Worm (Caenorhabditis elegans) whole organism, L3 larva: ENCODE data around the gene Y41E3.19.
A peak's percentile ranks its signal among the peaks of the same experiment; 100 is the strongest.

Experiments
- R02D3.7 ChIP-seq: fragments of 150-350 bp; optimal IDR thresholded peaks from 2 replicates; lab custom pipeline; 2014; ENCODE audit warnings: missing biosample characterization, missing genetic modification characterization
- ZK546.5 ChIP-seq: sonication (generic microtip); optimal IDR thresholded peaks from 2 replicates; lab custom pipeline; 2017; ENCODE audit warnings: missing biosample characterization, missing genetic modification characterization
- aly-2 ChIP-seq: fragments of 150-350 bp; optimal IDR thresholded peaks from 2 replicates; lab custom pipeline; 2014; ENCODE audit warnings: missing biosample characterization, missing genetic modification characterization
- ama-1 ChIP-seq: fragments of 150-350 bp; optimal IDR thresholded peaks from 2 replicates; lab custom pipeline; 2018
- ceh-16 ChIP-seq: sonication (generic microtip); optimal IDR thresholded peaks from 2 replicates; lab custom pipeline; 2017; ENCODE audit warnings: missing biosample characterization, missing genetic modification characterization
- ceh-28 ChIP-seq: fragments of 150-350 bp; optimal IDR thresholded peaks from 2 replicates; lab custom pipeline; 2014; ENCODE audit warnings: missing biosample characterization, missing genetic modification reagents, missing genetic modification characterization
- ceh-82 ChIP-seq: fragments of 150-350 bp; optimal IDR thresholded peaks from 2 replicates; lab custom pipeline; 2014; ENCODE audit warnings: missing biosample characterization, missing genetic modification characterization
- ceh-9 ChIP-seq: sonication (generic microtip); optimal IDR thresholded peaks from 2 replicates; lab custom pipeline; 2018; ENCODE audit warnings: missing biosample characterization, missing genetic modification characterization
- daf-12 ChIP-seq: fragments of 150-350 bp; optimal IDR thresholded peaks from 2 replicates; lab custom pipeline; 2014; ENCODE audit warnings: missing biosample characterization, missing genetic modification reagents, missing genetic modification characterization
- egl-27 ChIP-seq: sonication (generic microtip); optimal IDR thresholded peaks from 4 replicates; lab custom pipeline; 2017; ENCODE audit warnings: missing biosample characterization, missing genetic modification reagents, missing genetic modification characterization
- egl-5 ChIP-seq: fragments of 150-350 bp; optimal IDR thresholded peaks from 2 replicates; lab custom pipeline; 2017; ENCODE audit warnings: missing biosample characterization, missing genetic modification reagents, missing genetic modification characterization, inconsistent platforms
- elt-1 ChIP-seq: fragments of 150-350 bp; optimal IDR thresholded peaks from 2 replicates; lab custom pipeline; 2014; ENCODE audit warnings: missing biosample characterization, missing genetic modification characterization
- elt-2 ChIP-seq: sonication (generic microtip); optimal IDR thresholded peaks from 2 replicates; lab custom pipeline; 2016; ENCODE audit warnings: missing genetic modification reagents, mild to moderate bottlenecking, missing genetic modification characterization, missing compliant biosample characterization
- elt-3 ChIP-seq, 3 experiments: fragments of 150-350 bp in 1 of 3; sonication (generic microtip) in 2 of 3; optimal IDR thresholded peaks; 2 replicates in 2 of 3; 4 replicates in 1 of 3; lab custom pipeline; 2014 to 2017; ENCODE audit warnings: missing biosample characterization in 3 of 3, missing genetic modification characterization in 3 of 3
- eor-1 ChIP-seq, 2 experiments: fragments of 150-350 bp; optimal IDR thresholded peaks; 2 replicates each; lab custom pipeline; 2014 to 2018; ENCODE audit warnings: missing biosample characterization in 2 of 2, missing genetic modification characterization in 2 of 2
- fkh-10 ChIP-seq: sonication (generic microtip); optimal IDR thresholded peaks from 2 replicates; lab custom pipeline; 2017; ENCODE audit warnings: missing biosample characterization, missing genetic modification reagents, missing genetic modification characterization
- fkh-2 ChIP-seq: fragments of 150-350 bp; optimal IDR thresholded peaks from 2 replicates; lab custom pipeline; 2014; ENCODE audit warnings: missing biosample characterization, missing genetic modification reagents, missing genetic modification characterization
- fos-1 ChIP-seq: fragments of 150-350 bp; optimal IDR thresholded peaks from 2 replicates; lab custom pipeline; 2014; ENCODE audit warnings: missing biosample characterization, missing genetic modification characterization
- hmg-11 ChIP-seq: sonication (generic microtip); optimal IDR thresholded peaks from 2 replicates; lab custom pipeline; 2016; ENCODE audit warnings: missing genetic modification characterization, missing compliant biosample characterization
- jun-1 ChIP-seq: fragments of 150-350 bp; optimal IDR thresholded peaks from 2 replicates; lab custom pipeline; 2014; ENCODE audit warnings: missing biosample characterization, missing genetic modification reagents, missing genetic modification characterization
- lin-15B ChIP-seq: fragments of 150-350 bp; optimal IDR thresholded peaks from 2 replicates; lab custom pipeline; 2014; ENCODE audit warnings: missing biosample characterization, missing genetic modification characterization
- lin-39 ChIP-seq: fragments of 150-350 bp; optimal IDR thresholded peaks from 2 replicates; lab custom pipeline; 2018; ENCODE audit warnings: missing biosample characterization, missing genetic modification reagents, missing genetic modification characterization
- lsy-12 ChIP-seq: sonication (generic microtip); optimal IDR thresholded peaks from 2 replicates; lab custom pipeline; 2016; ENCODE audit warnings: mild to moderate bottlenecking, missing genetic modification characterization, missing compliant biosample characterization
- mdl-1 ChIP-seq: fragments of 150-350 bp; optimal IDR thresholded peaks from 2 replicates; lab custom pipeline; 2014; ENCODE audit warnings: missing biosample characterization, missing genetic modification characterization
- nfya-1 ChIP-seq: sonication (generic microtip); optimal IDR thresholded peaks from 2 replicates; lab custom pipeline; 2017; ENCODE audit warnings: missing genetic modification characterization, mild to moderate bottlenecking, missing compliant biosample characterization, antibody characterized with exemption, moderate library complexity; ENCODE audit not compliant: insufficient read depth
- nhr-11 ChIP-seq: fragments of 150-350 bp; optimal IDR thresholded peaks from 2 replicates; lab custom pipeline; 2014; ENCODE audit warnings: missing biosample characterization, missing genetic modification characterization
- nhr-12 ChIP-seq: fragments of 150-350 bp; optimal IDR thresholded peaks from 2 replicates; lab custom pipeline; 2014; ENCODE audit warnings: missing biosample characterization, missing genetic modification characterization
- nhr-23 ChIP-seq: fragments of 150-350 bp; optimal IDR thresholded peaks from 2 replicates; lab custom pipeline; 2014; ENCODE audit warnings: missing biosample characterization, missing genetic modification reagents, missing genetic modification characterization
- nhr-237 ChIP-seq: fragments of 150-350 bp; optimal IDR thresholded peaks from 2 replicates; lab custom pipeline; 2014; ENCODE audit warnings: missing biosample characterization, missing genetic modification characterization
- nhr-25 ChIP-seq: sonication (generic microtip); optimal IDR thresholded peaks from 2 replicates; lab custom pipeline; 2017; ENCODE audit warnings: missing biosample characterization, missing genetic modification characterization
- nhr-28 ChIP-seq: fragments of 150-350 bp; optimal IDR thresholded peaks from 2 replicates; lab custom pipeline; 2014; ENCODE audit warnings: missing biosample characterization, missing genetic modification characterization
- nhr-43 ChIP-seq: sonication (generic microtip); optimal IDR thresholded peaks from 2 replicates; lab custom pipeline; 2016; ENCODE audit warnings: mild to moderate bottlenecking, missing genetic modification characterization, missing compliant biosample characterization; ENCODE audit not compliant: poor library complexity, severe bottlenecking
- nhr-67 ChIP-seq: fragments of 150-350 bp; optimal IDR thresholded peaks from 2 replicates; lab custom pipeline; 2014; ENCODE audit warnings: missing biosample characterization, missing genetic modification characterization
- nhr-76 ChIP-seq: fragments of 150-350 bp; sonication (generic microtip); optimal IDR thresholded peaks from 5 replicates; lab custom pipeline; 2014; ENCODE audit warnings: missing biosample characterization, missing genetic modification characterization
- nhr-77 ChIP-seq: fragments of 150-350 bp; optimal IDR thresholded peaks from 2 replicates; lab custom pipeline; 2014; ENCODE audit warnings: missing biosample characterization, missing genetic modification characterization
- pha-4 ChIP-seq: fragments of 150-350 bp; optimal IDR thresholded peaks from 2 replicates; lab custom pipeline; 2014; ENCODE audit warnings: missing biosample characterization, missing genetic modification reagents, missing genetic modification characterization
- pqm-1 ChIP-seq: fragments of 150-350 bp; optimal IDR thresholded peaks from 2 replicates; lab custom pipeline; 2017; ENCODE audit warnings: missing biosample characterization, missing genetic modification characterization, inconsistent platforms
- sea-2 ChIP-seq: fragments of 150-350 bp; sonication (generic microtip); optimal IDR thresholded peaks from 4 replicates; lab custom pipeline; 2014; ENCODE audit warnings: missing biosample characterization, missing genetic modification reagents, missing genetic modification characterization
- skn-1 ChIP-seq: fragments of 150-350 bp; optimal IDR thresholded peaks from 2 replicates; lab custom pipeline; 2014; ENCODE audit warnings: missing biosample characterization, missing genetic modification characterization
- tbx-2 ChIP-seq: sonication (generic microtip); optimal IDR thresholded peaks from 2 replicates; lab custom pipeline; 2016; ENCODE audit warnings: mild to moderate bottlenecking, missing genetic modification characterization, missing compliant biosample characterization
- unc-39 ChIP-seq: sonication (generic microtip); optimal IDR thresholded peaks from 4 replicates; lab custom pipeline; 2017; ENCODE audit warnings: missing biosample characterization, missing genetic modification characterization
- unc-62 ChIP-seq: fragments of 150-350 bp; sonication (generic microtip); optimal IDR thresholded peaks from 4 replicates; lab custom pipeline; 2014; ENCODE audit warnings: missing biosample characterization, missing genetic modification reagents, missing genetic modification characterization
- zag-1 ChIP-seq: fragments of 150-350 bp; optimal IDR thresholded peaks from 2 replicates; lab custom pipeline; 2014; ENCODE audit warnings: missing biosample characterization, missing genetic modification characterization
- ztf-11 ChIP-seq: fragments of 150-350 bp; optimal IDR thresholded peaks from 2 replicates; lab custom pipeline; 2014; ENCODE audit warnings: missing biosample characterization, missing genetic modification characterization
- ztf-4 ChIP-seq: fragments of 150-350 bp; optimal IDR thresholded peaks from 2 replicates; lab custom pipeline; 2014; ENCODE audit warnings: missing biosample characterization, missing genetic modification characterization

Gene Y41E3.19

ce11 chrIV:15028891-15029290 lies 27.0 kb upstream of the Y41E3.19 start, which contains the start of gene Y41E3.8:
Gene Y41E3.8 (minus strand): TSS chrIV:15028978.
- TF ChIP-seq jun-1 (tag; lab: Kevin White, UChicago) (no peak), lin-15B (tag; lab: Kevin White, UChicago) (peak; percentile 45), hmg-11 (peak; percentile 40), ceh-28 (tag; lab: Kevin White, UChicago) (peak; percentile 19), skn-1 (tag; lab: Kevin White, UChicago) (no peak), nhr-25 (peak; percentile 2), lin-39 (tag; lab: Kevin White, UChicago) (no peak), nhr-23 (tag; lab: Kevin White, UChicago) (peak; percentile 46), daf-12 (no peak), tbx-2 (tag; lab: Kevin White, UChicago) (no peak), ceh-9 (no peak), ztf-11 (tag; lab: Kevin White, UChicago) (no peak), nhr-12 (no peak), egl-5 (tag; lab: Kevin White, UChicago) (peak; percentile 24), lsy-12 (tag; lab: Kevin White, UChicago) (no peak), nfya-1 (peak; percentile 57), elt-2 (tag; lab: Kevin White, UChicago) (peak; percentile 22), nhr-43 (tag; lab: Kevin White, UChicago) (peak; percentile 28), nhr-77 (tag; lab: Kevin White, UChicago) (no peak), pha-4 (tag; lab: Kevin White, UChicago) (peak; percentile 64), fos-1 (tag; lab: Kevin White, UChicago) (no peak), nhr-237 (tag; lab: Kevin White, UChicago) (no peak)

- TF ChIP-seq mdl-1 (tag; lab: Kevin White, UChicago) = no peak
- TF ChIP-seq nhr-76 = no peak
- TF ChIP-seq ceh-28 (tag; lab: Kevin White, UChicago) = no peak
- TF ChIP-seq skn-1 (tag; lab: Kevin White, UChicago) = no peak
- no peak for TF ChIP-seq hmg-11
- no peak for TF ChIP-seq lsy-12 (tag; lab: Kevin White, UChicago)
- no peak for TF ChIP-seq nhr-23 (tag; lab: Kevin White, UChicago)
- no peak for TF ChIP-seq nhr-237 (tag; lab: Kevin White, UChicago)
- TF ChIP-seq ama-1 (lab: Kevin White, UChicago) = no peak
- no peak for TF ChIP-seq egl-5 (tag; lab: Kevin White, UChicago)
- TF ChIP-seq ztf-11 (tag; lab: Kevin White, UChicago) = no peak
- no peak for TF ChIP-seq daf-12
- no peak for TF ChIP-seq ceh-82 (tag; lab: Kevin White, UChicago)
These were observed 26.4 kb upstream of the Y41E3.19 start for ce11 chrIV:15029565-15029964.

ce11 chrIV:15036974-15037373 lies 19.0 kb upstream of the Y41E3.19 start, which contains the start of gene eef-1B.2:
Gene eef-1B.2 (plus strand): TSS chrIV:15037331.
- TF ChIP-seq zag-1 (tag; lab: Kevin White, UChicago) = no peak
- TF ChIP-seq nhr-25 = peak; percentile 50
- TF ChIP-seq nhr-237 (tag; lab: Kevin White, UChicago) = no peak
- no peak for TF ChIP-seq pqm-1 (tag; lab: Kevin White, UChicago)
- TF ChIP-seq mdl-1 (tag; lab: Kevin White, UChicago) = no peak
- TF ChIP-seq nhr-11 (tag; lab: Kevin White, UChicago) = no peak
- no peak for TF ChIP-seq elt-1 (tag; lab: Kevin White, UChicago)
- TF ChIP-seq fkh-10 = no peak
- no peak for TF ChIP-seq nhr-67
- no peak for TF ChIP-seq nhr-76
- TF ChIP-seq ZK546.5 = no peak
- peak; percentile 10 for TF ChIP-seq R02D3.7 (tag; lab: Kevin White, UChicago)
- TF ChIP-seq hmg-11 = peak; percentile 33
- no peak for TF ChIP-seq ztf-4 (tag; lab: Kevin White, UChicago)
- no peak for TF ChIP-seq eor-1 (tag; optimal IDR thresholded peaks at IDR 0.05; lab: Kevin White, UChicago)
- TF ChIP-seq ceh-9 = no peak
- TF ChIP-seq fos-1 (tag; lab: Kevin White, UChicago) = no peak
- TF ChIP-seq nhr-43 (tag; lab: Kevin White, UChicago) = peak; percentile 3
- no peak for TF ChIP-seq unc-39 (tag; lab: Kevin White, UChicago)
- no peak for TF ChIP-seq ceh-28 (tag; lab: Kevin White, UChicago)
- no peak for TF ChIP-seq elt-3 (tag; optimal IDR thresholded peaks at IDR 0.05; lab: Kevin White, UChicago)
- no peak for TF ChIP-seq egl-27 (tag; lab: Kevin White, UChicago)
- no peak for TF ChIP-seq ama-1 (lab: Kevin White, UChicago)
- no peak for TF ChIP-seq tbx-2 (tag; lab: Kevin White, UChicago)
- no peak for TF ChIP-seq ceh-82 (tag; lab: Kevin White, UChicago)
- TF ChIP-seq elt-2 (tag; lab: Kevin White, UChicago) = peak; percentile 30
- TF ChIP-seq ceh-16 (tag; lab: Kevin White, UChicago) = no peak
- no peak for TF ChIP-seq jun-1 (tag; lab: Kevin White, UChicago)
- no peak for TF ChIP-seq aly-2
- TF ChIP-seq sea-2 (GFP tag; lab: Kevin White, UChicago) = no peak
- TF ChIP-seq nhr-77 (tag; lab: Kevin White, UChicago) = no peak
- TF ChIP-seq unc-62 (GFP tag; lab: Kevin White, UChicago) = no peak
- peak; percentile 60 for TF ChIP-seq nhr-23 (tag; lab: Kevin White, UChicago)
- peak; percentile 78 for TF ChIP-seq lin-15B (tag; lab: Kevin White, UChicago)
- TF ChIP-seq nhr-28 (tag; lab: Kevin White, UChicago) = no peak
- peak; percentile 17 for TF ChIP-seq egl-5 (tag; lab: Kevin White, UChicago)
- no peak for TF ChIP-seq nhr-12
- TF ChIP-seq lsy-12 (tag; lab: Kevin White, UChicago) = no peak
- no peak for TF ChIP-seq daf-12
- TF ChIP-seq nfya-1 = peak; percentile 85
- TF ChIP-seq fkh-2 (tag; lab: Kevin White, UChicago) = no peak
